Worm (Caenorhabditis elegans): ENCODE data around the gene Y57G11C.30.

- TF ChIP-seq him-1 (tag; optimal IDR thresholded peaks at IDR 0.05) (no peak), dao-5 (tag; optimal IDR thresholded peaks at IDR 0.05) (no peak)
Observed at ce11 chrIV:14960061-14960460, 21.4 kb downstream of the Y57G11C.30 start.
